Worm (Caenorhabditis elegans): Measurements from ENCODE around the gene rer-1.

ce11 chrII:8851996-8852587 is 40.9 kb downstream of the rer-1 start, which contains the start of gene oac-46:
- TF ChIP-seq atf-7 (tag; optimal IDR thresholded peaks at IDR 0.05) (no peak), snpc-1.1 (tag; optimal IDR thresholded peaks at IDR 0.05; ENCODE audit: insufficient read depth) (no peak), aptf-2 (GFP tag; conservative IDR thresholded peaks at IDR 0.05) (no peak), somi-1 (GFP tag; optimal IDR thresholded peaks at IDR 0.05) (no peak), snpc-4 (GFP tag; optimal IDR thresholded peaks at IDR 0.05) (no peak), snpc-4 (tag; optimal IDR thresholded peaks at IDR 0.05) (no peak)
